Worm (Caenorhabditis elegans) whole organism, midembryonic: ENCODE results near the gene B0024.13.

Source experiments
- T22C8.4 ChIP-seq: fragments of 200-800 bp; sonication (Bioruptor generic); IDR thresholded peaks from 2 replicates; pipeline ENCODE4 v1.3.6; 2022; ENCODE audit warnings: missing genetic modification characterization, missing compliant biosample characterization
- flt-1 ChIP-seq: fragments of 200-800 bp; sonication (Bioruptor generic); IDR thresholded peaks from 2 replicates; pipeline ENCODE4 v1.3.6; 2022; ENCODE audit warnings: missing genetic modification characterization, missing compliant biosample characterization
- klf-2 ChIP-seq: fragments of 200-800 bp; sonication (Bioruptor generic); conservative IDR thresholded peaks from 2 replicates; pipeline ENCODE4 v1.3.6; 2022; ENCODE audit warnings: missing genetic modification reagents, missing genetic modification characterization, missing compliant biosample characterization
- med-1 ChIP-seq: sonication (generic microtip); optimal IDR thresholded peaks from 2 replicates; lab custom pipeline; 2017; ENCODE audit warnings: missing genetic modification characterization, mild to moderate bottlenecking, missing compliant biosample characterization, antibody characterized with exemption, missing genetic modification reagents; ENCODE audit not compliant: insufficient read depth
- ref-1 ChIP-seq: fragments of 200-800 bp; sonication (Bioruptor generic); conservative IDR thresholded peaks from 2 replicates; pipeline ENCODE4 v1.3.6; 2022; ENCODE audit warnings: missing genetic modification reagents, missing genetic modification characterization, missing compliant biosample characterization
- ztf-23 ChIP-seq: fragments of 200-800 bp; sonication (Bioruptor generic); IDR thresholded peaks from 2 replicates; pipeline ENCODE4 v1.3.6; 2022; ENCODE audit warnings: missing genetic modification reagents, missing genetic modification characterization, missing compliant biosample characterization
- ztf-29 ChIP-seq: fragments of 200-800 bp; sonication (Bioruptor generic); IDR thresholded peaks from 2 replicates; pipeline ENCODE4 v1.3.6; 2022; ENCODE audit warnings: missing genetic modification reagents, missing genetic modification characterization, missing compliant biosample characterization

DNA sequence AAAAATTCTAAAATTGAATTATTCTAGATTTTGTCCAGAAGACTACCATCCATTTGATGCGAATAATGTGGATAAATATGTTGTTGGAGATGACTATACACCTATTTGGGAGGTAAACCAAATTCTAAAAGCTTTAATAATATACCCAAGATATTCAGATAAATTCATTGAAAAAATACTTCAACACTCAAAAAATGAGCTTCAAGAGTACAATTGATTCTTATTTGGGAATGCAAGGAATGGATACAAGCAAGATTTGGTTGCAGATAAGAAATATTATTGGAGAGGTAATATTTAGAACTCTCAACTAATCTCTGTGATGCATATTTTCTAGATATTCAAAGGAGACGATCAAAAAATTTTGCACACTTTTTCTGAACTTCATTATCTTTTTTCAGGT, 39.7 kb downstream of the B0024.13 start:
- no peak for TF ChIP-seq ztf-23 (GFP tag; lab: Robert Waterston, UW)
- no peak for TF ChIP-seq ref-1
- TF ChIP-seq flt-1 (GFP tag; lab: Robert Waterston, UW), result no peak
- no peak for TF ChIP-seq ztf-29 (GFP tag; lab: Robert Waterston, UW)
- TF ChIP-seq T22C8.4 (GFP tag; lab: Robert Waterston, UW), result no peak
- no peak for TF ChIP-seq klf-2 (GFP tag; lab: Robert Waterston, UW)
- no peak for TF ChIP-seq med-1 (GFP tag; lab: Kevin White, UChicago)
